Worm (Caenorhabditis elegans) whole organism, young adult: ENCODE data around the gene T05H10.8.

Experiments
- B0261.1 ChIP-seq: sonication (generic microtip); optimal IDR thresholded peaks from 2 replicates; lab custom pipeline; 2016; ENCODE audit warnings: mild to moderate bottlenecking, missing genetic modification characterization, moderate library complexity, missing compliant biosample characterization
- F57C9.4 ChIP-seq: sonication (generic microtip); optimal IDR thresholded peaks from 2 replicates; lab custom pipeline; 2017; ENCODE audit warnings: mild to moderate bottlenecking, missing genetic modification characterization, missing compliant biosample characterization
- ama-1 ChIP-seq, 3 experiments: fragments of 150-350 bp in 1 of 3; sonication (generic microtip) in 2 of 3; optimal IDR thresholded peaks; 2 replicates each; lab custom pipeline; 2014 to 2018; ENCODE audit warnings: missing biosample characterization in 2 of 3, missing genetic modification characterization in 2 of 3, missing genetic modification reagents in 2 of 3
- ceh-79 ChIP-seq: sonication (generic microtip); optimal IDR thresholded peaks from 2 replicates; lab custom pipeline; 2017; ENCODE audit warnings: mild to moderate bottlenecking, missing genetic modification characterization, missing compliant biosample characterization
- hrde-1 ChIP-seq: sonication (generic microtip); optimal IDR thresholded peaks from 2 replicates; lab custom pipeline; 2016; ENCODE audit warnings: missing genetic modification characterization, mild to moderate bottlenecking, missing compliant biosample characterization, moderate library complexity, missing genotype, missing genetic modification reagents, borderline replicate concordance
- lin-35 ChIP-seq, 3 experiments: fragments of 150-350 bp in 2 of 3; sonication (generic microtip) in 1 of 3; optimal IDR thresholded peaks; 2 replicates each; lab custom pipeline; 2014 to 2018; ENCODE audit warnings: missing biosample characterization in 3 of 3, missing genetic modification characterization in 3 of 3, missing genetic modification reagents in 3 of 3
- mel-28 ChIP-seq: sonication (generic microtip); optimal IDR thresholded peaks from 2 replicates; lab custom pipeline; 2016; ENCODE audit warnings: borderline replicate concordance, mild to moderate bottlenecking, missing genetic modification characterization, missing compliant biosample characterization
- zfh-2 ChIP-seq: fragments of 200-800 bp; sonication (Bioruptor generic); conservative IDR thresholded peaks from 2 replicates; pipeline ENCODE4 v1.3.6; 2022; ENCODE audit warnings: missing genetic modification reagents, missing genetic modification characterization, missing compliant biosample characterization

ce11 chrII:8034008-8034407, 24.9 kb upstream of the T05H10.8 start:
- TF ChIP-seq hrde-1 (tag; lab: Kevin White, UChicago) (no peak), ceh-79 (no peak), mel-28 (no peak), B0261.1 (no peak), lin-35 (GFP tag; optimal IDR thresholded peaks at IDR 0.05; lab: Kevin White, UChicago) (no peak), ama-1 (optimal IDR thresholded peaks at IDR 0.05; lab: Kevin White, UChicago) (no peak), ama-1 (GFP tag; optimal IDR thresholded peaks at IDR 0.05; lab: Kevin White, UChicago) (no peak), zfh-2 (GFP tag; lab: Robert Waterston, UW) (no peak), F57C9.4 (no peak)
